Fruit fly (Drosophila melanogaster) whole organism, prepupa: Measurements from ENCODE around the gene CG15525.
A peak's percentile ranks its signal among the peaks of the same experiment; 100 is the strongest.

ENCODE experiments used
- Blimp-1 ChIP-seq: fragments of 200-800 bp; sonication (Bioruptor generic); optimal IDR thresholded peaks from 3 replicates; lab custom pipeline; 2017; ENCODE audit warnings: missing biosample characterization, missing genetic modification characterization, mild to moderate bottlenecking, moderate library complexity, missing genetic modification reagents
- CG10631 ChIP-seq: fragments of 200-800 bp; sonication (Bioruptor generic); optimal IDR thresholded peaks from 2 replicates; lab custom pipeline; 2016; ENCODE audit warnings: missing biosample characterization, missing genetic modification characterization
- CG10669 ChIP-seq: fragments of 200-800 bp; sonication (Bioruptor generic); optimal IDR thresholded peaks from 3 replicates; lab custom pipeline; 2018; ENCODE audit warnings: missing biosample characterization, mild to moderate bottlenecking, missing genetic modification characterization, moderate library complexity
- CG11294 ChIP-seq: fragments of 200-800 bp; sonication (Bioruptor generic); IDR thresholded peaks from 2 replicates; pipeline ENCODE4 v1.3.6; 2022; ENCODE audit warnings: missing biosample characterization, missing genetic modification characterization
- CG11762 ChIP-seq: fragments of 200-800 bp; sonication (Bioruptor generic); optimal IDR thresholded peaks from 3 replicates; lab custom pipeline; 2016; ENCODE audit warnings: missing biosample characterization, missing genetic modification characterization; ENCODE audit not compliant: insufficient read depth
- CG15336 ChIP-seq: fragments of 200-800 bp; sonication (Bioruptor generic); IDR thresholded peaks from 2 replicates; pipeline ENCODE4 v1.3.6; 2022; ENCODE audit warnings: missing biosample characterization, missing genetic modification characterization
- CG1621 ChIP-seq: fragments of 200-800 bp; sonication (Bioruptor generic); optimal IDR thresholded peaks from 3 replicates; lab custom pipeline; 2018; ENCODE audit warnings: missing biosample characterization, mild to moderate bottlenecking, missing genetic modification characterization
- CG3032 ChIP-seq: fragments of 200-800 bp; optimal IDR thresholded peaks from 2 replicates; lab custom pipeline; 2019; ENCODE audit warnings: missing biosample characterization, mild to moderate bottlenecking, missing genetic modification characterization, moderate library complexity
- CG34406 ChIP-seq: fragments of 200-800 bp; sonication (Bioruptor generic); optimal IDR thresholded peaks from 3 replicates; lab custom pipeline; 2016; ENCODE audit warnings: missing biosample characterization, missing genetic modification characterization
- CG3919 ChIP-seq: fragments of 200-800 bp; sonication (Bioruptor generic); optimal IDR thresholded peaks from 3 replicates; lab custom pipeline; 2016; ENCODE audit warnings: missing biosample characterization, missing genetic modification characterization
- CG6163 ChIP-seq: fragments of 200-800 bp; sonication (Bioruptor generic); IDR thresholded peaks from 3 replicates; pipeline ENCODE4 v1.3.6; 2022; ENCODE audit warnings: missing biosample characterization, missing genetic modification characterization
- CG6276 ChIP-seq: fragments of 200-800 bp; sonication (Bioruptor generic); optimal IDR thresholded peaks from 2 replicates; lab custom pipeline; 2017; ENCODE audit warnings: missing biosample characterization, mild to moderate bottlenecking, missing genetic modification characterization
- CG6808 ChIP-seq: fragments of 200-800 bp; sonication (Bioruptor generic); optimal IDR thresholded peaks from 3 replicates; lab custom pipeline; 2017; ENCODE audit warnings: missing biosample characterization, missing genetic modification characterization, mild to moderate bottlenecking, moderate library complexity, missing genetic modification reagents
- CG6854 ChIP-seq: fragments of 200-800 bp; sonication (Bioruptor generic); optimal IDR thresholded peaks from 2 replicates; lab custom pipeline; 2017; ENCODE audit warnings: missing biosample characterization, mild to moderate bottlenecking, missing genetic modification characterization
- CG8119 ChIP-seq: fragments of 200-800 bp; sonication (Bioruptor generic); IDR thresholded peaks from 3 replicates; pipeline ENCODE4 v1.3.6; 2022; ENCODE audit warnings: missing biosample characterization, missing genetic modification characterization
- CG8319 ChIP-seq: fragments of 200-800 bp; sonication (Bioruptor generic); optimal IDR thresholded peaks from 3 replicates; lab custom pipeline; 2016; ENCODE audit warnings: missing biosample characterization, missing genetic modification characterization
- CG8632 ChIP-seq: fragments of 200-800 bp; sonication (Bioruptor generic); optimal IDR thresholded peaks from 3 replicates; lab custom pipeline; 2016; ENCODE audit warnings: missing biosample characterization, missing genetic modification characterization
- CG9139 ChIP-seq: fragments of 200-800 bp; sonication (Bioruptor generic); optimal IDR thresholded peaks from 3 replicates; lab custom pipeline; 2017; ENCODE audit warnings: missing biosample characterization, mild to moderate bottlenecking, missing genetic modification characterization
- Eip75B ChIP-seq: fragments of 200-800 bp; sonication (Bioruptor generic); optimal IDR thresholded peaks from 3 replicates; lab custom pipeline; 2016; ENCODE audit warnings: missing biosample characterization, missing genetic modification characterization
- Eip78C ChIP-seq: fragments of 200-800 bp; sonication (Bioruptor generic); peaks from one replicate; lab custom pipeline; 2016; ENCODE audit warnings: missing biosample characterization, missing genetic modification characterization
- Eip93F ChIP-seq: fragments of 200-800 bp; sonication (Bioruptor generic); optimal IDR thresholded peaks from 2 replicates; lab custom pipeline; 2016; ENCODE audit warnings: missing biosample characterization, mild to moderate bottlenecking, missing genetic modification characterization
- Ets96B ChIP-seq: fragments of 200-800 bp; optimal IDR thresholded peaks from 2 replicates; lab custom pipeline; 2019; ENCODE audit warnings: missing biosample characterization, mild to moderate bottlenecking, missing genetic modification characterization, moderate library complexity
- Hr38 ChIP-seq: sonication (Bioruptor generic); optimal IDR thresholded peaks from 2 replicates; lab custom pipeline; 2016; ENCODE audit warnings: missing biosample characterization, missing genetic modification characterization
- Hr39 ChIP-seq: fragments of 200-800 bp; sonication (Bioruptor generic); optimal IDR thresholded peaks from 2 replicates; lab custom pipeline; 2016; ENCODE audit warnings: missing biosample characterization, missing genetic modification characterization
- Lpt ChIP-seq: fragments of 200-800 bp; sonication (Bioruptor generic); optimal IDR thresholded peaks from 3 replicates; lab custom pipeline; 2016; ENCODE audit warnings: missing biosample characterization, missing genetic modification characterization
- Met ChIP-seq: fragments of 200-800 bp; sonication (Bioruptor generic); optimal IDR thresholded peaks from 3 replicates; lab custom pipeline; 2016; ENCODE audit warnings: missing biosample characterization, missing genetic modification characterization
- Smox ChIP-seq: fragments of 200-800 bp; sonication (Bioruptor generic); optimal IDR thresholded peaks from 3 replicates; lab custom pipeline; 2016; ENCODE audit warnings: missing biosample characterization, missing genetic modification characterization
- Sox102F ChIP-seq: fragments of 200-800 bp; sonication (Bioruptor generic); optimal IDR thresholded peaks from 2 replicates; lab custom pipeline; 2016; ENCODE audit warnings: missing biosample characterization, mild to moderate bottlenecking, missing genetic modification characterization
- Sox15 ChIP-seq: fragments of 200-800 bp; sonication (Bioruptor generic); optimal IDR thresholded peaks from 3 replicates; lab custom pipeline; 2016; ENCODE audit warnings: missing biosample characterization, missing genetic modification characterization
- achi ChIP-seq: fragments of 200-800 bp; sonication (Bioruptor generic); optimal IDR thresholded peaks from 3 replicates; lab custom pipeline; 2016; ENCODE audit warnings: missing biosample characterization, missing genetic modification characterization
- dac ChIP-seq: fragments of 200-800 bp; sonication (Bioruptor generic); optimal IDR thresholded peaks from 2 replicates; lab custom pipeline; 2017; ENCODE audit warnings: missing biosample characterization, mild to moderate bottlenecking, missing genetic modification characterization
- dsx ChIP-seq: fragments of 200-800 bp; optimal IDR thresholded peaks from 3 replicates; lab custom pipeline; 2019; ENCODE audit warnings: missing biosample characterization, mild to moderate bottlenecking, missing genetic modification characterization, moderate library complexity; ENCODE audit not compliant: poor library complexity, severe bottlenecking
- eg ChIP-seq: fragments of 200-800 bp; sonication (Bioruptor generic); IDR thresholded peaks from 3 replicates; pipeline ENCODE4 v1.3.6; 2022; ENCODE audit warnings: missing biosample characterization, missing genetic modification characterization
- esn ChIP-seq: fragments of 200-800 bp; sonication (Bioruptor generic); optimal IDR thresholded peaks from 2 replicates; lab custom pipeline; 2016; ENCODE audit warnings: missing biosample characterization, mild to moderate bottlenecking, missing genetic modification characterization, moderate library complexity
- fd59A ChIP-seq: fragments of 200-800 bp; sonication (Bioruptor generic); optimal IDR thresholded peaks from 2 replicates; lab custom pipeline; 2017; ENCODE audit warnings: missing biosample characterization, mild to moderate bottlenecking, missing genetic modification characterization, missing genetic modification reagents
- fd85E ChIP-seq: fragments of 200-800 bp; sonication (Bioruptor generic); optimal IDR thresholded peaks from 3 replicates; lab custom pipeline; 2016; ENCODE audit warnings: missing biosample characterization, missing genetic modification characterization
- fkh ChIP-seq: fragments of 200-800 bp; sonication (Bioruptor generic); optimal IDR thresholded peaks from 3 replicates; lab custom pipeline; 2017; ENCODE audit warnings: missing biosample characterization, mild to moderate bottlenecking, missing genetic modification characterization, moderate library complexity
- lz ChIP-seq: fragments of 200-800 bp; sonication (Bioruptor generic); optimal IDR thresholded peaks from 3 replicates; lab custom pipeline; 2016; ENCODE audit warnings: missing biosample characterization, missing genetic modification characterization
- net ChIP-seq: fragments of 200-800 bp; sonication (Bioruptor generic); optimal IDR thresholded peaks from 3 replicates; lab custom pipeline; 2016; ENCODE audit warnings: missing biosample characterization, missing genetic modification characterization
- pdm3 ChIP-seq: fragments of 200-800 bp; sonication (Bioruptor generic); optimal IDR thresholded peaks from 3 replicates; lab custom pipeline; 2016; ENCODE audit warnings: missing biosample characterization, missing genetic modification characterization
- salr ChIP-seq, 2 experiments: fragments of 200-800 bp; sonication (Bioruptor generic); optimal IDR thresholded peaks; 3 replicates each; lab custom pipeline; 2016 to 2018; ENCODE audit warnings: missing biosample characterization in 2 of 2, missing genetic modification characterization in 2 of 2, mild to moderate bottlenecking in 1 of 2
- spab ChIP-seq: fragments of 200-800 bp; sonication (Bioruptor generic); optimal IDR thresholded peaks from 2 replicates; lab custom pipeline; 2017; ENCODE audit warnings: missing biosample characterization, mild to moderate bottlenecking, missing genetic modification characterization, missing genetic modification reagents
- ss ChIP-seq, 2 experiments: fragments of 200-800 bp; sonication (Bioruptor generic); optimal IDR thresholded peaks; 2 replicates in 1 of 2; 3 replicates in 1 of 2; lab custom pipeline; 2017 to 2018; ENCODE audit warnings: mild to moderate bottlenecking in 2 of 2, missing biosample characterization in 2 of 2, missing genetic modification characterization in 2 of 2, moderate library complexity in 1 of 2
- svp ChIP-seq: fragments of 200-800 bp; sonication (Bioruptor generic); peaks from one replicate; lab custom pipeline; 2016; ENCODE audit warnings: missing biosample characterization, missing genetic modification characterization
- topi ChIP-seq: fragments of 200-800 bp; sonication (Bioruptor generic); optimal IDR thresholded peaks from 3 replicates; lab custom pipeline; 2016; ENCODE audit warnings: missing biosample characterization, missing genetic modification characterization

CG15525 gene

dm6 chr3R:30014977-30015514 is 17.6 kb upstream of the CG15525 start, which contains the start of gene CG7920 (continued):
- peak; percentile 44 for TF ChIP-seq svp (GFP tag; lab: Kevin White, UChicago)
- TF ChIP-seq net: peak; percentile 45
- TF ChIP-seq CG15336 (GFP tag; lab: Robert Waterston, UW): peak; percentile 46; the same call in 1 of the 2 replicates
- TF ChIP-seq CG10631: no peak
- no peak for TF ChIP-seq Met
- peak; percentile 50 for TF ChIP-seq esn (GFP tag; lab: Kevin White, UChicago)
- TF ChIP-seq CG11294 (GFP tag; lab: Robert Waterston, UW): no peak
- no peak for TF ChIP-seq CG8319
- TF ChIP-seq Eip93F (GFP tag; lab: Kevin White, UChicago): no peak
- no peak for TF ChIP-seq fd85E
- TF ChIP-seq dac (GFP tag; lab: Kevin White, UChicago): no peak
- peak; percentile 61; the same call in 2 of the 3 replicates for TF ChIP-seq CG6163
- peak; percentile 42 for TF ChIP-seq dsx (GFP tag; lab: Kevin White, UChicago)
- no peak for TF ChIP-seq CG11762 (GFP tag; lab: Kevin White, UChicago)
- TF ChIP-seq spab (GFP tag; lab: Kevin White, UChicago): no peak
- peak; percentile 42 for TF ChIP-seq Eip75B (GFP tag; lab: Kevin White, UChicago)

dm6 chr3R:30014480-30014879 is 17.0 kb upstream of the CG15525 start:
- TF ChIP-seq Eip75B (GFP tag; lab: Kevin White, UChicago) (no peak), fd59A (GFP tag; lab: Kevin White, UChicago) (no peak), esn (GFP tag; lab: Kevin White, UChicago) (no peak), fkh (GFP tag; lab: Kevin White, UChicago) (no peak), eg (GFP tag; lab: Robert Waterston, UW) (no peak), Met (no peak), CG3032 (tag; lab: Kevin White, UChicago) (no peak), lz (GFP tag; lab: Kevin White, UChicago) (no peak), Smox (GFP tag; lab: Kevin White, UChicago) (no peak), CG34406 (no peak), dsx (GFP tag; lab: Kevin White, UChicago) (no peak), fd85E (no peak), CG8632 (no peak), CG6276 (no peak), Sox102F (no peak), Hr39 (GFP tag; lab: Kevin White, UChicago) (no peak)

- TF ChIP-seq net (peak; percentile 50), ss (GFP tag; optimal IDR thresholded peaks at IDR 0.05; lab: Kevin White, UChicago) (peak; percentile 88 to 90), topi (GFP tag; lab: Kevin White, UChicago) (peak; percentile 36), CG10669 (GFP tag; lab: Kevin White, UChicago) (peak; percentile 67), Lpt (peak; percentile 16), achi (GFP tag; lab: Kevin White, UChicago) (peak; percentile 18), CG6854 (GFP tag; lab: Kevin White, UChicago) (peak; percentile 85), Ets96B (tag; lab: Kevin White, UChicago) (peak; percentile 46), CG1621 (tag; lab: Kevin White, UChicago) (peak; percentile 49), Sox15 (GFP tag; lab: Kevin White, UChicago) (no peak), CG8119 (GFP tag; lab: Robert Waterston, UW) (peak; percentile 47; the same call in 2 of the 3 replicates), Eip93F (GFP tag; lab: Kevin White, UChicago) (peak; percentile 2), CG6276 (peak; percentile 86), CG6163 (no peak; the same call in 2 of the 3 replicates), Hr38 (GFP tag; lab: Kevin White, UChicago) (no peak), salr (GFP tag; optimal IDR thresholded peaks at IDR 0.05; lab: Kevin White, UChicago) (peak in 1 of 2 experiments; percentile 16), esn (GFP tag; lab: Kevin White, UChicago) (no peak), Smox (GFP tag; lab: Kevin White, UChicago) (no peak), CG9139 (GFP tag; lab: Kevin White, UChicago) (peak; percentile 93), svp (GFP tag; lab: Kevin White, UChicago) (peak; percentile 77), CG8319 (peak; percentile 18), dsx (GFP tag; lab: Kevin White, UChicago) (peak; percentile 72), CG11294 (GFP tag; lab: Robert Waterston, UW) (no peak), pdm3 (GFP tag; lab: Kevin White, UChicago) (no peak), spab (GFP tag; lab: Kevin White, UChicago) (peak; percentile 77), CG3919 (peak; percentile 59), Eip78C (GFP tag; lab: Kevin White, UChicago) (peak; percentile 71), CG6808 (GFP tag; lab: Kevin White, UChicago) (peak; percentile 88), CG15336 (GFP tag; lab: Robert Waterston, UW) (peak; percentile 40; the same call in 1 of the 2 replicates), Blimp-1 (GFP tag; lab: Kevin White, UChicago) (peak; percentile 5), fkh (GFP tag; lab: Kevin White, UChicago) (no peak), Met (peak; percentile 7)
These were observed 16.4 kb upstream of the CG15525 start for dm6 chr3R:30013909-30014308.
